Worm (Caenorhabditis elegans): ENCODE measurements around the gene C29A12.22.

C29A12.22 gene

ce11 chrV:10811763-10812162, at the start of gene C29A12.22:
C29A12.22 (plus strand) TSS chrV:10812063.
- TF ChIP-seq D1046.2 (GFP tag; IDR thresholded peaks at IDR 0.05) (no peak), rbr-2 (tag; optimal IDR thresholded peaks at IDR 0.05) (no peak), F37D6.2 (tag; optimal IDR thresholded peaks at IDR 0.05) (no peak), unc-130 (GFP tag; optimal IDR thresholded peaks at IDR 0.05) (no peak), nhr-48 (tag; optimal IDR thresholded peaks at IDR 0.05) (no peak), vab-7 (GFP tag; IDR thresholded peaks at IDR 0.05) (no peak), gei-8 (GFP tag; optimal IDR thresholded peaks at IDR 0.05) (no peak), lir-3 (tag; optimal IDR thresholded peaks at IDR 0.05) (no peak), mdt-29 (GFP tag; IDR thresholded peaks at IDR 0.05) (no peak)

ce11 chrV:10762695-10763094, 49.2 kb upstream of the C29A12.22 start, which contains the start of gene sre-6:
sre-6 (minus strand) TSS chrV:10762795.
- TF ChIP-seq ceh-44 (GFP tag; IDR thresholded peaks at IDR 0.05) (no peak), lin-1 (GFP tag; IDR thresholded peaks at IDR 0.05) (no peak), daf-12 (tag; optimal IDR thresholded peaks at IDR 0.05) (no peak)

- TF ChIP-seq nhr-48 (tag; optimal IDR thresholded peaks at IDR 0.05) (no peak), mdt-29 (GFP tag; IDR thresholded peaks at IDR 0.05) (no peak), nhr-76 (tag; optimal IDR thresholded peaks at IDR 0.05) (no peak), F10B5.3 (tag; optimal IDR thresholded peaks at IDR 0.05) (no peak), F26F4.8 (GFP tag; conservative IDR thresholded peaks at IDR 0.05) (no peak), nhr-6 (tag; optimal IDR thresholded peaks at IDR 0.05) (no peak), dmd-6 (GFP tag; IDR thresholded peaks at IDR 0.05) (no peak), mxl-3 (GFP tag; optimal IDR thresholded peaks at IDR 0.05) (no peak), mep-1 (tag; optimal IDR thresholded peaks at IDR 0.05) (no peak), mdl-1 (tag; optimal IDR thresholded peaks at IDR 0.05) (no peak), dmd-9 (GFP tag; IDR thresholded peaks at IDR 0.05) (no peak), ctbp-1 (GFP tag; IDR thresholded peaks at IDR 0.05) (no peak), T20F7.1 (GFP tag; optimal IDR thresholded peaks at IDR 0.05) (no peak), nhr-111 (GFP tag; optimal IDR thresholded peaks at IDR 0.05) (no peak), F44E2.7 (GFP tag; IDR thresholded peaks at IDR 0.05) (no peak), nhr-10 (tag; optimal IDR thresholded peaks at IDR 0.05) (no peak)
Measured at ce11 chrV:10764066-10764465, 47.8 kb upstream of the C29A12.22 start, which contains the start of gene ocr-1. ocr-1 (plus strand) TSS chrV:10764366.

ce11 chrV:10768892-10769291, 43.0 kb upstream of the C29A12.22 start:
- TF ChIP-seq saeg-2 (GFP tag; IDR thresholded peaks at IDR 0.05), result no peak
- peak in 1 of 2 experiments; percentile 44 for TF ChIP-seq unc-62 (GFP tag; optimal IDR thresholded peaks at IDR 0.05 in 1 of 2)
- no peak for TF ChIP-seq unc-62 (tag; optimal IDR thresholded peaks at IDR 0.05)

- TF ChIP-seq lin-38 (GFP tag; IDR thresholded peaks at IDR 0.05) (peak; percentile 68), dpl-1 (GFP tag; optimal IDR thresholded peaks at IDR 0.05) (peak; percentile 7), lsy-2 (tag; optimal IDR thresholded peaks at IDR 0.05) (peak in 1 of 2 experiments; percentile 35), ces-1 (GFP tag; optimal IDR thresholded peaks at IDR 0.05) (peak; percentile 25), daf-16 (GFP tag; optimal IDR thresholded peaks at IDR 0.05) (no peak), daf-16 (tag; optimal IDR thresholded peaks at IDR 0.05) (peak; percentile 31), F10B5.3 (tag; optimal IDR thresholded peaks at IDR 0.05) (no peak), T26A8.4 (GFP tag; IDR thresholded peaks at IDR 0.05) (no peak)
Measured at ce11 chrV:10770026-10770425, 41.8 kb upstream of the C29A12.22 start, which contains the start of the genes D1054.1 and pas-2. D1054.1 (minus strand) TSS chrV:10770217. pas-2 (plus strand) TSS chrV:10770368.
